Worm (Caenorhabditis elegans): ENCODE data around the gene F59A6.12.

The F59A6.12 gene

ce11 chrII:4966576-4966975, 45.3 kb downstream of the F59A6.12 start:
- TF ChIP-seq ztf-29 (GFP tag; IDR thresholded peaks at IDR 0.05) (no peak), klf-2 (GFP tag; conservative IDR thresholded peaks at IDR 0.05) (no peak)

All from whole organism, midembryonic.